Worm (Caenorhabditis elegans): Measurements from ENCODE around the gene popl-7.

Gene popl-7

ce11 chrIV:13386903-13387302 lies 16.4 kb downstream of the popl-7 start, which contains the start of gene lsm-3 (continued):
- no peak for TF ChIP-seq F55B11.4 (tag; optimal IDR thresholded peaks at IDR 0.05; ENCODE audit: borderline replicate concordance, insufficient read depth)

DNA sequence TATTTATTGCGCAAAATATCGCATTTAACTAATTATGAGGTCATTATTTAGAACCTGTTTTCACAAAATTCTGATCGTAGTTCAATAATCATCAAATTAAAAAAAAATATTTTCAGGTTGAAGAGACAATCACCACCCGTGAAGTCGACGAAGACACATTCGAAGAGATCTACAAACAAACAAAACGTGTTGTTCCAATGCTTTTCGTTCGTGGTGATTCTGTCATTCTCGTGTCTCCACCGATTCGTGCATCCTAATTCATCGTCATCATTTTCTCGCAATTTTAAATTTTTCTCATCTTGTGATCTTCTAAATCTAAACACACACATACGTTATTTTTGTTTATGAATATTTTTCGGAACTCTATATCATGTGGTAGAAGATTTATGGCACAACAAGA lies 18.3 kb downstream of the popl-7 start:
- TF ChIP-seq ztf-6 (GFP tag; IDR thresholded peaks at IDR 0.05) (no peak), zim-3 (tag; optimal IDR thresholded peaks at IDR 0.05) (no peak), mcd-1 (GFP tag; IDR thresholded peaks at IDR 0.05) (peak; percentile 51), madf-8 (GFP tag; conservative IDR thresholded peaks at IDR 0.05) (no peak), F52B5.7 (tag; optimal IDR thresholded peaks at IDR 0.05) (no peak), dox-1 (GFP tag; IDR thresholded peaks at IDR 0.05) (no peak), snpc-1.3 (tag; optimal IDR thresholded peaks at IDR 0.05; ENCODE audit: insufficient read depth) (no peak), F23B12.7 (tag; optimal IDR thresholded peaks at IDR 0.05; ENCODE audit: insufficient read depth) (no peak), T26A5.8 (tag; optimal IDR thresholded peaks at IDR 0.05) (no peak), rcor-1 (GFP tag; IDR thresholded peaks at IDR 0.05) (no peak), ceh-100 (GFP tag; IDR thresholded peaks at IDR 0.05) (no peak), hlh-12 (tag; optimal IDR thresholded peaks at IDR 0.05) (no peak), Y79H2A.3 (GFP tag; conservative IDR thresholded peaks at IDR 0.05) (no peak), ccch-3 (GFP tag; optimal IDR thresholded peaks at IDR 0.05) (no peak), nfya-1 (tag; optimal IDR thresholded peaks at IDR 0.05; ENCODE audit: borderline replicate concordance, insufficient read depth) (no peak), dpl-1 (GFP tag; optimal IDR thresholded peaks at IDR 0.05) (no peak), ekl-4 (GFP tag; IDR thresholded peaks at IDR 0.05) (no peak), efl-1 (GFP tag; optimal IDR thresholded peaks at IDR 0.05) (no peak), lsl-1 (GFP tag; optimal IDR thresholded peaks at IDR 0.05) (no peak), nfyb-1 (GFP tag; IDR thresholded peaks at IDR 0.05) (0 out of 2 replicates have a peak, but pooled peaks have one; percentile 34), fkh-3 (tag; optimal IDR thresholded peaks at IDR 0.05) (no peak), K12H6.12 (tag; optimal IDR thresholded peaks at IDR 0.05) (no peak), nfya-2 (GFP tag; IDR thresholded peaks at IDR 0.05) (no peak), cebp-2 (GFP tag; IDR thresholded peaks at IDR 0.05) (0 out of 2 replicates have a peak, but pooled peaks have one; percentile 32), atf-7 (tag; optimal IDR thresholded peaks at IDR 0.05) (no peak), attf-6 (GFP tag; IDR thresholded peaks at IDR 0.05) (no peak), hrde-1 (tag; optimal IDR thresholded peaks at IDR 0.05; ENCODE audit: borderline replicate concordance) (no peak), madf-6 (GFP tag; IDR thresholded peaks at IDR 0.05) (no peak), Y53G8AR.9 (GFP tag; conservative IDR thresholded peaks at IDR 0.05) (0 out of 2 replicates have a peak, but pooled peaks have one; percentile 57), lsy-27 (tag; optimal IDR thresholded peaks at IDR 0.05; ENCODE audit: borderline replicate concordance, insufficient read depth) (no peak), attf-5 (GFP tag; optimal IDR thresholded peaks at IDR 0.05) (no peak), ceh-58 (GFP tag; IDR thresholded peaks at IDR 0.05) (no peak), F22D6.2 (tag; optimal IDR thresholded peaks at IDR 0.05) (peak; percentile 29), ceh-79 (tag; optimal IDR thresholded peaks at IDR 0.05) (no peak), attf-3 (GFP tag; conservative IDR thresholded peaks at IDR 0.05) (no peak), ztf-28 (GFP tag; IDR thresholded peaks at IDR 0.05) (no peak), hmg-20 (GFP tag; IDR thresholded peaks at IDR 0.05) (0 out of 2 replicates have a peak, but pooled peaks have one; percentile 3), madf-3 (GFP tag; IDR thresholded peaks at IDR 0.05) (0 out of 2 replicates have a peak, but pooled peaks have one; percentile 60), Y53F4B.3 (GFP tag; IDR thresholded peaks at IDR 0.05) (no peak), B0261.1 (tag; optimal IDR thresholded peaks at IDR 0.05) (no peak), lin-54 (GFP tag; optimal IDR thresholded peaks at IDR 0.05) (no peak), nhr-120 (GFP tag; IDR thresholded peaks at IDR 0.05) (no peak), B0035.1 (tag; optimal IDR thresholded peaks at IDR 0.05) (peak; percentile 74), ztf-22 (GFP tag; optimal IDR thresholded peaks at IDR 0.05) (no peak), rec-8 (tag; optimal IDR thresholded peaks at IDR 0.05) (no peak)

Measured in whole organism, young adult.